Fruit fly (Drosophila melanogaster) whole organism, embryonic: ENCODE results near the gene vari.

ENCODE experiments used
- CG10543 ChIP-seq: fragments of 200-800 bp; sonication (Bioruptor generic); optimal IDR thresholded peaks from 3 replicates; lab custom pipeline; 2017; ENCODE audit warnings: missing biosample characterization, mild to moderate bottlenecking, missing genetic modification characterization, moderate library complexity
- CG10565 ChIP-seq: fragments of 200-800 bp; sonication (Bioruptor generic); optimal IDR thresholded peaks from 3 replicates; lab custom pipeline; 2016; ENCODE audit warnings: missing biosample characterization, mild to moderate bottlenecking, missing genetic modification characterization
- CG12071 ChIP-seq: fragments of 200-800 bp; sonication (Bioruptor generic); optimal IDR thresholded peaks from 3 replicates; lab custom pipeline; 2018; ENCODE audit warnings: missing biosample characterization, mild to moderate bottlenecking, missing genetic modification characterization
- CG12299 ChIP-seq: fragments of 200-800 bp; sonication (Bioruptor generic); optimal IDR thresholded peaks from 2 replicates; lab custom pipeline; 2018; ENCODE audit warnings: missing biosample characterization, mild to moderate bottlenecking, missing genetic modification characterization
- CG12942 ChIP-seq: fragments of 200-800 bp; sonication (Bioruptor generic); optimal IDR thresholded peaks from 3 replicates; lab custom pipeline; 2016; ENCODE audit warnings: missing biosample characterization, missing genetic modification characterization
- CG13775 ChIP-seq: fragments of 200-800 bp; sonication (Bioruptor generic); optimal IDR thresholded peaks from 3 replicates; lab custom pipeline; 2017; ENCODE audit warnings: missing biosample characterization, mild to moderate bottlenecking, missing genetic modification characterization
- CG15514 ChIP-seq: fragments of 200-800 bp; sonication (Bioruptor generic); optimal IDR thresholded peaks from 3 replicates; lab custom pipeline; 2017; ENCODE audit warnings: missing biosample characterization, missing genetic modification characterization, mild to moderate bottlenecking, moderate library complexity, missing genetic modification reagents
- CG16813 ChIP-seq: fragments of 200-800 bp; sonication (Bioruptor generic); IDR thresholded peaks from 3 replicates; pipeline ENCODE4 v1.3.6; 2022; ENCODE audit warnings: missing biosample characterization, missing genetic modification characterization; ENCODE audit not compliant: partially characterized antibody
- CG1792 ChIP-seq: fragments of 200-800 bp; sonication (Bioruptor generic); optimal IDR thresholded peaks from 2 replicates; lab custom pipeline; 2016; ENCODE audit warnings: missing biosample characterization, missing genetic modification characterization
- CG2199 ChIP-seq: fragments of 200-800 bp; sonication (Bioruptor generic); IDR thresholded peaks from 3 replicates; pipeline ENCODE4 v1.3.6; 2022; ENCODE audit warnings: missing biosample characterization, missing genetic modification characterization
- CG42726 ChIP-seq: fragments of 200-800 bp; sonication (Bioruptor generic); IDR thresholded peaks from 2 replicates; pipeline ENCODE4 v1.3.6; 2022; ENCODE audit warnings: missing biosample characterization, missing genetic modification characterization; ENCODE audit not compliant: partially characterized antibody
- CG4328 ChIP-seq: fragments of 200-800 bp; sonication (Bioruptor generic); optimal IDR thresholded peaks from 3 replicates; lab custom pipeline; 2017; ENCODE audit warnings: missing biosample characterization, missing genetic modification reagents, missing genetic modification characterization
- CG6854 ChIP-seq: fragments of 200-800 bp; sonication (Bioruptor generic); optimal IDR thresholded peaks from 3 replicates; lab custom pipeline; 2017; ENCODE audit warnings: missing biosample characterization, mild to moderate bottlenecking, missing genetic modification characterization
- CG7987 ChIP-seq: fragments of 200-800 bp; sonication (Bioruptor generic); optimal IDR thresholded peaks from 2 replicates; lab custom pipeline; 2018; ENCODE audit warnings: missing biosample characterization, mild to moderate bottlenecking, missing genetic modification characterization, moderate library complexity
- CHES-1-like ChIP-seq: fragments of 200-800 bp; sonication (Bioruptor generic); optimal IDR thresholded peaks from 2 replicates; lab custom pipeline; 2016; ENCODE audit warnings: missing biosample characterization, missing genetic modification characterization
- Chrac-16 ChIP-seq: fragments of 200-800 bp; sonication (Bioruptor generic); optimal IDR thresholded peaks from 3 replicates; lab custom pipeline; 2016; ENCODE audit warnings: missing biosample characterization, missing genetic modification characterization
- D ChIP-seq, 2 experiments: fragments of 200-800 bp in 1 of 2; fragments of >200 bp in 1 of 2; sonication (Bioruptor generic) in 1 of 2; optimal IDR thresholded peaks; 2 replicates in 1 of 2; 3 replicates in 1 of 2; lab custom pipeline; 2017; ENCODE audit warnings: mild to moderate bottlenecking in 1 of 2, missing biosample characterization in 1 of 2, missing genetic modification characterization in 1 of 2, missing genetic modification reagents in 1 of 2
- Dad ChIP-seq: fragments of 200-800 bp; sonication (Bioruptor generic); optimal IDR thresholded peaks from 3 replicates; lab custom pipeline; 2016; ENCODE audit warnings: missing biosample characterization, missing genetic modification characterization
- Dip2 ChIP-seq: fragments of 200-800 bp; sonication (Bioruptor generic); IDR thresholded peaks from 2 replicates; pipeline ENCODE4 v1.3.6; 2022; ENCODE audit warnings: missing biosample characterization, missing genetic modification characterization
- Dp ChIP-seq: fragments of 200-800 bp; sonication (Bioruptor generic); optimal IDR thresholded peaks from 2 replicates; lab custom pipeline; 2018; ENCODE audit warnings: missing biosample characterization, mild to moderate bottlenecking, missing genetic modification characterization, moderate library complexity
- Dref ChIP-seq: fragments of 200-800 bp; sonication (Bioruptor generic); IDR thresholded peaks from 2 replicates; pipeline ENCODE4 v1.3.6; 2022; ENCODE audit warnings: missing biosample characterization, missing genetic modification characterization
- ERR ChIP-seq: fragments of 200-800 bp; sonication (Bioruptor generic); optimal IDR thresholded peaks from 2 replicates; lab custom pipeline; 2016; ENCODE audit warnings: missing biosample characterization, missing genetic modification characterization
- Ets97D ChIP-seq: fragments of 200-800 bp; sonication (Bioruptor generic); optimal IDR thresholded peaks from 3 replicates; lab custom pipeline; 2016; ENCODE audit warnings: missing biosample characterization, missing genetic modification characterization
- Fer3 ChIP-seq: fragments of 200-800 bp; sonication (Bioruptor generic); optimal IDR thresholded peaks from 2 replicates; lab custom pipeline; 2018; ENCODE audit warnings: missing biosample characterization, mild to moderate bottlenecking, missing genetic modification characterization, moderate library complexity
- H15 ChIP-seq: fragments of 200-800 bp; sonication (Bioruptor generic); IDR thresholded peaks from 3 replicates; pipeline ENCODE4 v1.3.6; 2022; ENCODE audit warnings: missing biosample characterization, missing genetic modification characterization
- H2.0 ChIP-seq: fragments of 200-800 bp; sonication (Bioruptor generic); IDR thresholded peaks from 2 replicates; pipeline ENCODE4 v1.3.6; 2022; ENCODE audit warnings: missing biosample characterization, missing genetic modification characterization
- Hey ChIP-seq: fragments of 200-800 bp; sonication (Bioruptor generic); optimal IDR thresholded peaks from 3 replicates; lab custom pipeline; 2018; ENCODE audit warnings: missing biosample characterization, mild to moderate bottlenecking, missing genetic modification characterization
- MBD-R2 ChIP-seq: fragments of 200-800 bp; sonication (Bioruptor generic); IDR thresholded peaks from 2 replicates; pipeline ENCODE4 v1.3.6; 2022; ENCODE audit warnings: missing biosample characterization, missing genetic modification characterization
- Max ChIP-seq: fragments of 200-800 bp; sonication (Bioruptor generic); optimal IDR thresholded peaks from 2 replicates; lab custom pipeline; 2016; ENCODE audit warnings: missing biosample characterization, mild to moderate bottlenecking, missing genetic modification characterization
- NfI ChIP-seq: fragments of 200-800 bp; sonication (Bioruptor generic); optimal IDR thresholded peaks from 3 replicates; lab custom pipeline; 2018; ENCODE audit warnings: missing biosample characterization, mild to moderate bottlenecking, missing genetic modification characterization, moderate library complexity
- Sox102F ChIP-seq: fragments of 200-800 bp; sonication (Bioruptor generic); optimal IDR thresholded peaks from 2 replicates; lab custom pipeline; 2018; ENCODE audit warnings: missing biosample characterization, mild to moderate bottlenecking, missing genetic modification characterization, moderate library complexity
- Stat92E ChIP-seq, 3 experiments: fragments of >200 bp in 2 of 3; fragments of 200-800 bp in 1 of 3; sonication (Bioruptor generic) in 1 of 3; optimal IDR thresholded peaks; 2 replicates each; lab custom pipeline; 2017 to 2019; ENCODE audit warnings: missing biosample characterization in 3 of 3, missing genetic modification characterization in 3 of 3, mild to moderate bottlenecking in 1 of 3, moderate library complexity in 1 of 3
- Tbp ChIP-seq: fragments of >200 bp; optimal IDR thresholded peaks from 2 replicates; lab custom pipeline; 2018; ENCODE audit warnings: missing biosample characterization, missing genetic modification characterization
- bcd ChIP-seq: fragments of 200-800 bp; sonication (Bioruptor generic); optimal IDR thresholded peaks from 2 replicates; lab custom pipeline; 2017; ENCODE audit warnings: missing biosample characterization, mild to moderate bottlenecking, missing genetic modification characterization
- chif ChIP-seq, 2 experiments: fragments of 200-800 bp; sonication (Bioruptor generic); optimal IDR thresholded peaks; 3 replicates each; lab custom pipeline; 2016; ENCODE audit warnings: missing biosample characterization in 2 of 2, missing genetic modification characterization in 2 of 2
- croc ChIP-seq: fragments of 200-800 bp; sonication (Bioruptor generic); conservative IDR thresholded peaks from 3 replicates; pipeline ENCODE4 v1.3.6; 2022; ENCODE audit warnings: missing biosample characterization, missing genetic modification characterization
- dmrt99B ChIP-seq: fragments of 200-800 bp; sonication (Bioruptor generic); optimal IDR thresholded peaks from 2 replicates; lab custom pipeline; 2018; ENCODE audit warnings: missing biosample characterization, mild to moderate bottlenecking, missing genetic modification characterization, moderate library complexity
- en ChIP-seq: fragments of 200-800 bp; sonication (Bioruptor generic); optimal IDR thresholded peaks from 2 replicates; lab custom pipeline; 2016; ENCODE audit warnings: missing biosample characterization, missing genetic modification characterization
- grn ChIP-seq: fragments of 200-800 bp; sonication (Bioruptor generic); optimal IDR thresholded peaks from 3 replicates; lab custom pipeline; 2017; ENCODE audit warnings: missing biosample characterization, missing genetic modification characterization
- gsb-n ChIP-seq: fragments of 200-800 bp; sonication (Bioruptor generic); optimal IDR thresholded peaks from 3 replicates; lab custom pipeline; 2018; ENCODE audit warnings: missing biosample characterization, mild to moderate bottlenecking, missing genetic modification characterization
- lilli ChIP-seq: fragments of 200-800 bp; sonication (Bioruptor generic); optimal IDR thresholded peaks from 3 replicates; lab custom pipeline; 2016; ENCODE audit warnings: missing biosample characterization, missing genetic modification characterization
- lmd ChIP-seq: fragments of 200-800 bp; sonication (Bioruptor generic); IDR thresholded peaks from 2 replicates; pipeline ENCODE4 v1.3.6; 2022; ENCODE audit warnings: missing biosample characterization, missing genetic modification characterization
- lov ChIP-seq, 2 experiments: fragments of 200-800 bp in 1 of 2; fragments of >200 bp in 1 of 2; sonication (Bioruptor generic) in 1 of 2; IDR thresholded peaks in 1 of 2; optimal IDR thresholded peaks in 1 of 2; 2 replicates in 1 of 2; 3 replicates in 1 of 2; pipeline versions ENCODE4 v1.3.6 to Lab custom; 2017 to 2022; ENCODE audit warnings: missing biosample characterization in 1 of 2, missing genetic modification characterization in 1 of 2
- rib ChIP-seq: fragments of 200-800 bp; sonication (Bioruptor generic); IDR thresholded peaks from 2 replicates; pipeline ENCODE4 v1.3.6; 2022; ENCODE audit warnings: missing biosample characterization, missing genetic modification characterization
- ro ChIP-seq: fragments of 200-800 bp; sonication (Bioruptor generic); IDR thresholded peaks from 2 replicates; pipeline ENCODE4 v1.3.6; 2022; ENCODE audit warnings: missing biosample characterization, missing genetic modification characterization
- scrt ChIP-seq: fragments of 200-800 bp; sonication (Bioruptor generic); optimal IDR thresholded peaks from 2 replicates; lab custom pipeline; 2018; ENCODE audit warnings: missing biosample characterization, mild to moderate bottlenecking, missing genetic modification characterization, moderate library complexity
- sim ChIP-seq: fragments of 200-800 bp; sonication (Bioruptor generic); IDR thresholded peaks from 2 replicates; pipeline ENCODE4 v1.3.6; 2022; ENCODE audit warnings: missing biosample characterization, missing genetic modification characterization
- wor ChIP-seq: fragments of 200-800 bp; sonication (Bioruptor generic); IDR thresholded peaks from 2 replicates; pipeline ENCODE4 v1.3.6; 2022; ENCODE audit warnings: missing biosample characterization, missing genetic modification characterization
- zfh2 ChIP-seq: fragments of 200-800 bp; sonication (Bioruptor generic); optimal IDR thresholded peaks from 2 replicates; lab custom pipeline; 2016; ENCODE audit warnings: missing biosample characterization, missing genetic modification characterization

The vari gene

DNA sequence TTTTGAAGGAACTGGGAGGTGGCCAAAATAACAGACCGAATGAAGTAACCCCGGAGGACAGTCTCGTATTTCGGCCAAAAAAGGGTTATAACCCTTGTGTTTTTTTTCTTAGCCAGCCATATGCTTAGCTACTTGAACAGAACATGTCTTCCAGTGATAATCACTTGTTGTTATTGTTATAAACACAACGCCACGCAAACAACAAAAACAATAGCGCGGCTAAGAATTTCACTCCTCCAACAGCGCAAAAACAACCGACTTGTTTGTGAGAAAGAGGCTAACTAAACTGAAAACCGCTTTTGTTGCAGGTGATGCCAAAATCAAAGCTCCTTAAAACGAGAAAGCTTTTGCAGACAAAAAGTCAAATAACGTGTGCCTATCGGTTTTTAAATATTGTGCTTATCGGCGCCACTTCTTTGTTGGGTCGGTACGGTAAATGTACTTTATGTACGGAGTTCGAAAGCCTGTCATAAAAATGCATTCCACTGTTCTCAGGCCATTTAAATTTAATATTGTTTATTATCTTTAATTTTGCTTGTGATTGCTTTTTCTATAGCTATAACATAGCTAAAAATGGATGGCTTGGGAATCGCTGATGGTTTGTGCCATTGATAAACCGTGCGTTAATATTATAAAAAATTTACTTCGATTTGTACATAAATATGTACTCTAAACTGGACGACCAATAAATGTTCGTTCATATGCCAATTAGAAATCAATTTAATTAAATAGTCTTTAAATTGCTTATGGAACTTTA, at the start of gene vari (continued):
- TF ChIP-seq Max (GFP tag; lab: Kevin White, UChicago) (no peak), CG10565 (GFP tag; lab: Kevin White, UChicago) (no peak), ro (no peak), lilli (GFP tag; lab: Kevin White, UChicago) (no peak), lov (optimal IDR thresholded peaks at IDR 0.05; lab: Kevin White, UChicago) (no peak), lov (GFP tag; IDR thresholded peaks at IDR 0.05; lab: Robert Waterston, UW) (no peak), ERR (GFP tag; lab: Kevin White, UChicago) (no peak), CG12299 (no peak), Hey (tag; lab: Kevin White, UChicago) (no peak), CG4328 (GFP tag; lab: Kevin White, UChicago) (no peak), CG12942 (no peak), CG13775 (no peak), Dad (no peak), sim (no peak), croc (GFP tag; lab: Robert Waterston, UW) (no peak), CG10543 (GFP tag; lab: Kevin White, UChicago) (no peak), CG1792 (GFP tag; lab: Kevin White, UChicago) (no peak), dmrt99B (no peak), Dref (0 out of 2 replicates have a peak, but pooled peaks have one; percentile 50), Stat92E (GFP tag; optimal IDR thresholded peaks at IDR 0.05; lab: Kevin White, UChicago) (no peak), zfh2 (no peak), en (no peak), Dp (GFP tag; lab: Kevin White, UChicago) (peak; percentile 76), bcd (GFP tag; lab: Kevin White, UChicago) (no peak), Dip2 (no peak), H15 (no peak), scrt (peak; percentile 58), Sox102F (no peak), CG7987 (GFP tag; lab: Kevin White, UChicago) (no peak), grn (GFP tag; lab: Kevin White, UChicago) (no peak), CG2199 (GFP tag; lab: Robert Waterston, UW) (no peak), rib (GFP tag; lab: Robert Waterston, UW) (0 out of 2 replicates have a peak, but pooled peaks have one; percentile 40), Fer3 (tag; lab: Kevin White, UChicago) (no peak), wor (no peak), Ets97D (no peak), Chrac-16 (GFP tag; lab: Kevin White, UChicago) (no peak), CG6854 (GFP tag; lab: Kevin White, UChicago) (no peak), CG16813 (GFP tag; lab: Robert Waterston, UW) (no peak), CHES-1-like (GFP tag; lab: Kevin White, UChicago) (no peak), lmd (no peak), chif (GFP tag; optimal IDR thresholded peaks at IDR 0.05; lab: Kevin White, UChicago) (no peak), CG42726 (no peak), gsb-n (tag; lab: Kevin White, UChicago) (no peak), H2.0 (GFP tag; lab: Robert Waterston, UW) (no peak), MBD-R2 (GFP tag; lab: Robert Waterston, UW) (no peak; the same call in 1 of the 2 replicates), D (optimal IDR thresholded peaks at IDR 0.05; lab: Kevin White, UChicago) (no peak), D (GFP tag; optimal IDR thresholded peaks at IDR 0.05; lab: Kevin White, UChicago) (no peak), CG12071 (GFP tag; lab: Kevin White, UChicago) (peak; percentile 20), Tbp (GFP tag; lab: Kevin White, UChicago) (no peak), CG15514 (GFP tag; lab: Kevin White, UChicago) (no peak), NfI (no peak)
